Worm (Caenorhabditis elegans) whole organism, midembryonic: ENCODE results near the gene dct-6.

Source experiments
- cog-1 ChIP-seq: sonication (generic microtip); optimal IDR thresholded peaks from 2 replicates; lab custom pipeline; 2016; ENCODE audit warnings: missing genetic modification characterization, missing compliant biosample characterization
- ref-1 ChIP-seq: fragments of 200-800 bp; sonication (Bioruptor generic); conservative IDR thresholded peaks from 2 replicates; pipeline ENCODE4 v1.3.6; 2022; ENCODE audit warnings: missing genetic modification reagents, missing genetic modification characterization, missing compliant biosample characterization

ce11 chrIII:5958172-5958886 lies 7.9 kb upstream of the dct-6 start, which contains the start of the genes nono-1 and nop-1:
- no peak for TF ChIP-seq cog-1 (tag; lab: Kevin White, UChicago)
- TF ChIP-seq ref-1 (GFP tag; lab: Robert Waterston, UW) = no peak
